Fruit fly (Drosophila melanogaster) Kc167 (cell line): ENCODE measurements around the gene CG15423.

Source experiments
- Myc ChIP-seq: fragments of >200 bp; optimal IDR thresholded peaks from 2 replicates; lab custom pipeline; 2017; ENCODE audit warnings: missing external identifiers
- Sin3A ChIP-seq: fragments of >200 bp; optimal IDR thresholded peaks from 2 replicates; lab custom pipeline; 2018; ENCODE audit warnings: missing external identifiers
- h ChIP-seq: fragments of >200 bp; optimal IDR thresholded peaks from 3 replicates; lab custom pipeline; 2018; ENCODE audit warnings: missing external identifiers
- insv ChIP-seq: fragments of >200 bp; optimal IDR thresholded peaks from 3 replicates; lab custom pipeline; 2018; ENCODE audit warnings: missing external identifiers
- psq ChIP-seq: fragments of >200 bp; optimal IDR thresholded peaks from 2 replicates; lab custom pipeline; 2017; ENCODE audit warnings: missing external identifiers
- ttk ChIP-seq: sonication (Bioruptor generic); optimal IDR thresholded peaks from 2 replicates; lab custom pipeline; 2017; ENCODE audit warnings: missing external identifiers

Gene CG15423

DNA sequence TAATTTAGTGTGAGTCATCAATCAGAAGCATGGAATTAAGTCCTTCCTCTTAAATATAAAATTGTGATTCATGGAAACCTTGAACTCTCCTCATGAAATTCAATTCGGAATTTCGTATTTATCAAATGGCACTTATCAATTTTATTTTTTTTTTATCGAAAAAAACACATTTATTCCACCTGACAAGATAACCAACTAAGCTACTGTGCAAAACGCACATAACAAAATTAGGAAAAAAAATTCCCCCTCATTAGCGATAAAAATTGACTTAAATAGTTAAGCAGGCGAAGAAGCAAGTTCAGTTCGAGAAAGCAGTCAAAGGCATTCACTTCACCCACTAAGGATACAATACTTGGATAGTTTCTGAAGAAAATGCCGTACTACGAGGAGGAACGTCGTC is at the start of gene CG15423:
TSS of gene CG15423 (plus strand) at position 301 of the 400 bp plus-strand sequence.
- TF ChIP-seq psq (lab: Kevin White, UChicago) (no peak), ttk (lab: Kevin White, UChicago) (no peak), insv (no peak), h (lab: Kevin White, UChicago) (no peak), Myc (lab: Kevin White, UChicago) (no peak), Sin3A (lab: Kevin White, UChicago) (no peak)

DNA sequence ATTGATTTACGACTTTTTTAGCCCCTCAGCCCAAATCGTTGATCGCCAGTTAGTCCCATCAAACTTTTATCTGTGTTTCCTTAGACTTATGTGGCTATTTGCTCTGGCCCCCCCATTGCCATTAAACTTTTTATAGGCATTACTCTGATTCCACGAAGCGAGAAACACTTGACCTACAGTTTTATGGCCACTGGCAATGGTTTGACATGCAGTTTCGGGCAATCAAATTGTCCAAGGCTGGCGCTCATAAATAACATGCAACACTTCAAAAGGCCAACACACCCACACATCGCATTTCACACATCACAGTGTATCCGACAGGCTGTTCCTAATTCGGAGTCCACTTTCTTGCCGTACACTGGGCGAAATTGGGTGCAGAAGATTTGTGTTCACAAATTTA is 37.5 kb upstream of the CG15423 start:
- TF ChIP-seq psq (lab: Kevin White, UChicago) (no peak), ttk (lab: Kevin White, UChicago) (no peak), h (lab: Kevin White, UChicago) (no peak), Sin3A (lab: Kevin White, UChicago) (no peak)

DNA sequence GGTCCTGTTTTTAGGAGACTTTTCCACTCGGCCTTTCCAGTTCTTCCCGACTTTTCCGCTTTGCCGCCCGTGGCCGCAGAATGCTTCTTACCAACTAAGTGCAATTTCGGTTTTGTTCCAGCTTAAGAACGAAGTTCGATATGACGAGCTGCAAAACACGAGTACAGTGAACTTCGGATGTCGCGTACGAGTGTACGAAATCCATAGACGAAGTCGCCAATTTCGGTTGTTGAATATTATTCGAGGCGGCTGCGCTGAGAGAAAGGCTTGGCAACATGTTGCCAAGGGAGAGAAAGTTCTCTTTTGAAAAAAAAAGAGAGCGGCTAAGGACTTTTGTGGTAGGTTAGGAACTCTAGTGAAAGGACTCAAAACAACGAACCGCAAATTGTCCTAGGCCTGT is 14.2 kb upstream of the CG15423 start, which contains the start of gene fred:
TSS of gene fred (minus strand) at position 76 of the 400 bp plus-strand sequence.
- TF ChIP-seq ttk (lab: Kevin White, UChicago), result no peak
- TF ChIP-seq psq (lab: Kevin White, UChicago), result no peak
- no peak for TF ChIP-seq Sin3A (lab: Kevin White, UChicago)
- no peak for TF ChIP-seq h (lab: Kevin White, UChicago)
- no peak for TF ChIP-seq Myc (lab: Kevin White, UChicago)

DNA sequence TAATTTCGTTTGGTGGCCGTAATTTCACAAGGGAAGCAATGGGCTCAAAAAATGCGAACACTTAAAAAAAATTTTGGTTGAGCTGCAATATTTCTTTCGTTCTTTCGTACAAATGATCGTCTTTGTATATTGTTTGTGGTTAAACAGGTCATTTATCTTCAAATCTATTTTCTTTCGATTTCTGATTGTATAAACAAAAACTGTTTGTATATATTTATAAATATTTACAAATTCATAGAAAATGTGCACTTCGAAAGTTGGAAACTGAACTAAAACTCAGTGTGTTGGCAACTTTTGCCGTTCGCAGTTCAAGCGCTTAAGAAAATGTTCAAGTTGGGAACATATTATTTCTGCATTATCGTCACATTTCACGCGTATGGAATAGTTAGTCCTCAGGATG is 6.1 kb upstream of the CG15423 start, which contains the start of gene CG43797:
TSS of gene CG43797 (plus strand) at position 301 of the 400 bp plus-strand sequence.
- TF ChIP-seq Myc (lab: Kevin White, UChicago), result no peak
- no peak for TF ChIP-seq Sin3A (lab: Kevin White, UChicago)
- no peak for TF ChIP-seq ttk (lab: Kevin White, UChicago)
- TF ChIP-seq insv, result no peak
- TF ChIP-seq h (lab: Kevin White, UChicago), result no peak
- no peak for TF ChIP-seq psq (lab: Kevin White, UChicago)

DNA sequence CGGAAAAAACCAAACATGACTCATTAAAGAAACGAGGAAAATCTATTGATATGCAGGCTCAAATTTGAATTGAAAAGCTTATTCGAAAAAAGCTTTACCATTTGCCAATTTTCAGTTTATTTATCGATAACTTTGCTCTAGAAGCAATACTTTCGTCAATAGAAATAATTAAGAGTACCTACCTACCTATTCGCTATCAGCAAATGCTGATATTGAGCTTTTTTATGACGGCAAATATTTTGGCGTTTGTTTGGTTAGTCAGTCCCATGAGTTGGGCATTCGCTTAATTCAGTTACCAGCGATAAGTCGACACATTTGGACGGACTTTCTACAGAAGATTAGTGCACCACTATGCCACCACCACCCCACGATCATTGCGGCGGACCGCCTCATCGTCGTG is 2.1 kb upstream of the CG15423 start, which contains the start of gene CG34176:
TSS of gene CG34176 (plus strand) at position 301 of the 400 bp plus-strand sequence.
- TF ChIP-seq h (lab: Kevin White, UChicago) (no peak), psq (lab: Kevin White, UChicago) (no peak), Myc (lab: Kevin White, UChicago) (no peak), Sin3A (lab: Kevin White, UChicago) (no peak), insv (no peak), ttk (lab: Kevin White, UChicago) (no peak)

DNA sequence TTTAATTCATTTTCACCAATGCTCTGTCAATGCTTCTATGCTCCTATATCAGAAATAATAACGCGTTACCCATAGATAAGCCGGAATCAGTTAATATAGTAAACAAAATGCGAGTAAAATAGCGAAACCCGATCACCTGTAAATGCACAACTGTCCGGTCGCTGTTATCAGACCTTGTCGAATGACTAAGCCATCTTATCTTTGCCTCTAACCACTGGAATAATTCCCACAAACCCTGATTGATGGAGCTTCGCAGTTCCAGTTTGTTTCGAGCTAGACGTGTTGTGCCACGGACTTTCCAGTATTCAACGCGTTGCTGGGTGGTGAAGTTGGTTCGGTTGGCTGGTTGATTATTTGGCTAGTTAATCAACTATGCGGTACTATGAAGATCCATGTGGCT is 1.2 kb upstream of the CG15423 start, which contains the start of gene CG15422:
TSS of gene CG15422 (plus strand) at position 301 of the 400 bp plus-strand sequence.
- no peak for TF ChIP-seq h (lab: Kevin White, UChicago)

DNA sequence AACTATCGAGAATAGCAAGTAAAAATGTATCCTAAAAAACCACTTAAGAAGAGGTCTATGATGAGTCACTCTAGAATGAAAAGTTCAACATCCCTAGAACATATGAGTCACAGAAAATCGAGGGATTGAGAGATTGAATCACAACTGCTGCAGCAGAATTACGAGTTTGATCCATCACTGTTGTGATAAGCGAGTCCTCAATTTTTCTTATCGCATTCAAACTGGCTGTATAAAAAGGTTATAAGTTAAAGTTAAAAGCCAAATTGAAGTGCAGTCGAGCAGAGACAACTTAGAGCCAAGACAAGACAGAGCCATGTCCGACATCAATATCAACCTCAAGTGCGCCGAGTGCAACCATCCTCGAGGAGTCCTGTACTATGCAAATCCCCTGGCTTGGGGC is 1.5 kb downstream of the CG15423 start, which contains the start of gene CG43773:
TSS of gene CG43773 (plus strand) at position 301 of the 400 bp plus-strand sequence.
- TF ChIP-seq h (lab: Kevin White, UChicago), result no peak
- TF ChIP-seq psq (lab: Kevin White, UChicago), result no peak
- TF ChIP-seq insv, result no peak
- no peak for TF ChIP-seq Myc (lab: Kevin White, UChicago)
- no peak for TF ChIP-seq Sin3A (lab: Kevin White, UChicago)
- TF ChIP-seq ttk (lab: Kevin White, UChicago), result no peak

DNA sequence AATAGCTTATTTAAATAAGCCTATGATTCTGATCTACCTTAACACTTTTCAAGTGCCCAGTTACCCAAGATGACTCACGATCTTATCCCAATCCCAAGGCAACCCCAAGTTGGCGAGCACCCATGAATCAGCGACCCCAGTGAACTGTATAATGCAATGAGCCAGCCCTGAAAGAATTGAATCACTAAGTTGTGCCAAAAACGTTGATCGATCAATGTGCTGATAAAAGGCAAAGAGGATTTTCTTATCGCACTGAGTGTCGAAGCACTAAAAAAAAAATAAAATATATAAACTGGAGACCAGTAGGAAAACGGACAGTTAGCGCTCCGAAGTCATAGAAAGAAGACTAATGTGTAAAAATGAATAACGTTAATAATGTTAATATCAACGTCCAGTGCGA is 2.5 kb downstream of the CG15423 start, which contains the start of gene CG43774:
TSS of gene CG43774 (plus strand) at position 301 of the 400 bp plus-strand sequence.
- no peak for TF ChIP-seq Myc (lab: Kevin White, UChicago)
- no peak for TF ChIP-seq Sin3A (lab: Kevin White, UChicago)
- TF ChIP-seq h (lab: Kevin White, UChicago), result no peak
- TF ChIP-seq psq (lab: Kevin White, UChicago), result no peak

DNA sequence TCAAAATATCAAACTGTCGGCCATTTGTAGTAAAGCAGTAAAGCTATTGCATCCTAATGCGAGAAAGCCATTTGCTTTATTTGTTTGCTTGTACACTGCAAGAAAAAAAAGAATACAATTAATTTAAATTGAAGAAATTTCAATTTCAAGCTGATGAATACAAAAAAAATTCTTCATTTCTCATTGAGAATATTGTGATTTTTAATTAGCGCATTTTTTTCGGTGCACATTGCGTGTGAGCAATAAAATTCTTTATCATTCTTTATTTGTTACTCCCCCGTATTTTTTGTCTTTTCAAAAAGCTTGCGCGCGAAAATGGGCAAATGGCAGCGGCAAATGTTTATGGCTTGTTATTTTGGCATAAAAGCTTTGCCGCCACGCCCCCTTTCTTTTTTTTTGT is 6.2 kb downstream of the CG15423 start:
- TF ChIP-seq ttk (lab: Kevin White, UChicago) (no peak), insv (no peak), Sin3A (lab: Kevin White, UChicago) (no peak), h (lab: Kevin White, UChicago) (no peak), Myc (lab: Kevin White, UChicago) (no peak), psq (lab: Kevin White, UChicago) (no peak)

DNA sequence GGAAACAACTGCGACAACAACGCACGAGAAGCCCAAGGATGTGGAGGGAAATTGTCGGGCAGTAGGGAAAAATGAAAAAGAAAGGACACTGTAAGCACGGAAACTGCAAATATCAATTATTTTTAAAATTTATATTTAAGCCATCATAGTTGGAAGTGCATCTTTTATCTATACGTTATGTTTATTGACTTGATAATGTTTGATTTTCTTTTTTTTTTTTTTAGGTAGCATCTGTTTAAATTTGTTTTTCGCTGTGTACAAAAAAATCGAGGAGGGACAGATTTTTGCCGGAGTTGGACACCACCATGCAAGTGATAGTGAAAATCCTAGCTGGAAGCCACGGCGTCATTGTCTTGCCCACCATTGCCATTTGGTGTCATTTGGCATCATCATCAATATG is 13.4 kb downstream of the CG15423 start:
- TF ChIP-seq Myc (lab: Kevin White, UChicago), result no peak
- no peak for TF ChIP-seq h (lab: Kevin White, UChicago)
- no peak for TF ChIP-seq insv
- TF ChIP-seq Sin3A (lab: Kevin White, UChicago), result no peak
- no peak for TF ChIP-seq ttk (lab: Kevin White, UChicago)
- TF ChIP-seq psq (lab: Kevin White, UChicago), result no peak

DNA sequence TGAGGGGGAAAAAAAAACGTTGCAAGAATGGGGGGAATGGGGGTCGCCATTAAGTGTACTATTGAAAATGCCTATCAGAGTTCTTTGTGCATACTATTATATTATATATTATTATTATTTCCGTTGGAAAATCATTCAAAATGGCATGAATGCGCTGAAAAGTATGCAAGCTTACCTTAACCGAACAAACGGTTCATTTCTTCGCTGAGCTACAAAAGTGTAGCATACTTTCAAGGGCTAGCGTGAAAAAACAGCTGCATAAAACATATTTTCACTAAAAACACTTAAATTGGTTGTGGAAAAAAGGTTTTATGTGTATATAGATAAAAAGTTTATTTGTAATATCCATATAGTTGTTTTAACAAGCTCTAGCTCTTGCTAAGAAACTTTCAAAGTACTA is 13.9 kb downstream of the CG15423 start:
- TF ChIP-seq psq (lab: Kevin White, UChicago) (no peak), insv (no peak), h (lab: Kevin White, UChicago) (no peak), Sin3A (lab: Kevin White, UChicago) (no peak), Myc (lab: Kevin White, UChicago) (no peak)

DNA sequence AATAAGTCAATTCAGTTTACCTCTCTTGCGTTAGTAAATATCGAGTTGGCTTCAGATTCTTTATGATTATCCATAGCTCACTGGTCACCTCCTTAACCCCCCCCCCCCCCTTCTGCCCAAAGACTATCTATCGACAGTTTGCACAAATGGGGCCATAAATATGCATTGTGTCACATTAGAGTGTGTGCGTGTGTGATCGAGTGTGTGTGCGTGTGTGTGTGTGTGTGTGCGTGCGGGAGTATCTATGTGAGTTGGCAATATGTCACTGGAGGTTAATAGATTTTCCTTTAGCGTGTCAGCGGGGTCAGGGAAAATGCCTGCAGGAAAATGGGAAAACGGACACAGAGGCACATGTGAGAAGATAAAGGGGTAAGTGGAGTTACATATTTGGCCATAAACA is 14.3 kb downstream of the CG15423 start:
- no peak for TF ChIP-seq h (lab: Kevin White, UChicago)
- TF ChIP-seq ttk (lab: Kevin White, UChicago), result no peak
